Fruit fly (Drosophila melanogaster) whole organism, prepupa: ENCODE data around the gene CG18262.

Experiments used
- CG10631 ChIP-seq: fragments of 200-800 bp; sonication (Bioruptor generic); optimal IDR thresholded peaks from 2 replicates; lab custom pipeline; 2016; ENCODE audit warnings: missing biosample characterization, missing genetic modification characterization
- CG11902 ChIP-seq: fragments of 200-800 bp; sonication (Bioruptor generic); optimal IDR thresholded peaks from 3 replicates; lab custom pipeline; 2016; ENCODE audit warnings: missing biosample characterization, missing genetic modification characterization
- Ets96B ChIP-seq: fragments of 200-800 bp; optimal IDR thresholded peaks from 2 replicates; lab custom pipeline; 2019; ENCODE audit warnings: missing biosample characterization, mild to moderate bottlenecking, missing genetic modification characterization, moderate library complexity
- Sox15 ChIP-seq: fragments of 200-800 bp; sonication (Bioruptor generic); optimal IDR thresholded peaks from 3 replicates; lab custom pipeline; 2016; ENCODE audit warnings: missing biosample characterization, missing genetic modification characterization
- eg ChIP-seq: fragments of 200-800 bp; sonication (Bioruptor generic); IDR thresholded peaks from 3 replicates; pipeline ENCODE4 v1.3.6; 2022; ENCODE audit warnings: missing biosample characterization, missing genetic modification characterization
- net ChIP-seq: fragments of 200-800 bp; sonication (Bioruptor generic); optimal IDR thresholded peaks from 3 replicates; lab custom pipeline; 2016; ENCODE audit warnings: missing biosample characterization, missing genetic modification characterization
- svp ChIP-seq: fragments of 200-800 bp; sonication (Bioruptor generic); peaks from one replicate; lab custom pipeline; 2016; ENCODE audit warnings: missing biosample characterization, missing genetic modification characterization

- TF ChIP-seq Sox15 (GFP tag; lab: Kevin White, UChicago): no peak
- no peak for TF ChIP-seq CG10631
- TF ChIP-seq CG11902 (GFP tag; lab: Kevin White, UChicago): no peak
- no peak for TF ChIP-seq net (GFP tag; lab: Kevin White, UChicago)
- TF ChIP-seq eg (GFP tag; lab: Robert Waterston, UW): no peak
- no peak for TF ChIP-seq Ets96B
- no peak for TF ChIP-seq svp
These were observed 41.8 kb downstream of the CG18262 start for dm6 chrX:8194559-8194958.
